Worm (Caenorhabditis elegans): ENCODE results near the gene Y38H8A.12.
A peak's percentile ranks its signal among the peaks of the same experiment; 100 is the strongest.

Y38H8A.12 gene

ce11 chrIV:13487596-13487995 is 26.8 kb upstream of the Y38H8A.12 start:
- TF ChIP-seq ama-1 (optimal IDR thresholded peaks at IDR 0.05) (no peak), sea-1 (GFP tag; conservative IDR thresholded peaks at IDR 0.05) (no peak), hmg-4 (GFP tag; optimal IDR thresholded peaks at IDR 0.05) (no peak), tbx-11 (GFP tag; IDR thresholded peaks at IDR 0.05) (no peak), F13C5.2 (tag; optimal IDR thresholded peaks at IDR 0.05) (no peak), flt-1 (GFP tag; IDR thresholded peaks at IDR 0.05) (no peak), hmbx-1 (tag; optimal IDR thresholded peaks at IDR 0.05) (no peak), tbx-37 (GFP tag; conservative IDR thresholded peaks at IDR 0.05) (no peak), tra-4 (tag; optimal IDR thresholded peaks at IDR 0.05) (no peak), ceh-36 (tag; optimal IDR thresholded peaks at IDR 0.05) (no peak), ets-7 (tag; optimal IDR thresholded peaks at IDR 0.05) (no peak), pes-1 (GFP tag; IDR thresholded peaks at IDR 0.05) (no peak), ceh-13 (GFP tag; optimal IDR thresholded peaks at IDR 0.05) (no peak), scrt-1 (GFP tag; IDR thresholded peaks at IDR 0.05) (no peak), aly-1 (tag; optimal IDR thresholded peaks at IDR 0.05) (no peak)

ce11 chrIV:13487019-13487418 is 26.2 kb upstream of the Y38H8A.12 start:
- TF ChIP-seq ceh-36 (tag; optimal IDR thresholded peaks at IDR 0.05) (no peak), ama-1 (optimal IDR thresholded peaks at IDR 0.05) (no peak), tbx-11 (GFP tag; IDR thresholded peaks at IDR 0.05) (no peak), sea-1 (GFP tag; conservative IDR thresholded peaks at IDR 0.05) (no peak), pes-1 (GFP tag; IDR thresholded peaks at IDR 0.05) (peak; percentile 68), F13C5.2 (tag; optimal IDR thresholded peaks at IDR 0.05) (no peak)

- TF ChIP-seq ceh-36 (tag; optimal IDR thresholded peaks at IDR 0.05) (no peak), sea-1 (GFP tag; conservative IDR thresholded peaks at IDR 0.05) (no peak), tbx-37 (GFP tag; conservative IDR thresholded peaks at IDR 0.05) (no peak), aly-1 (tag; optimal IDR thresholded peaks at IDR 0.05) (no peak)
These were observed 22.8 kb upstream of the Y38H8A.12 start for ce11 chrIV:13483596-13483995.

ce11 chrIV:13482469-13482868 is 21.7 kb upstream of the Y38H8A.12 start, which contains the start of gene Y38H8A.1:
TSS of gene Y38H8A.1 (plus strand) at chrIV:13482769.
- TF ChIP-seq scrt-1 (GFP tag; IDR thresholded peaks at IDR 0.05): no peak
- no peak for TF ChIP-seq hmbx-1 (tag; optimal IDR thresholded peaks at IDR 0.05)
- TF ChIP-seq F13C5.2 (tag; optimal IDR thresholded peaks at IDR 0.05): no peak
- no peak for TF ChIP-seq tra-4 (tag; optimal IDR thresholded peaks at IDR 0.05)
- TF ChIP-seq sea-1 (GFP tag; conservative IDR thresholded peaks at IDR 0.05): no peak
- TF ChIP-seq aly-1 (tag; optimal IDR thresholded peaks at IDR 0.05): no peak
- TF ChIP-seq ceh-36 (tag; optimal IDR thresholded peaks at IDR 0.05): no peak

- TF ChIP-seq flt-1 (GFP tag; IDR thresholded peaks at IDR 0.05): no peak
- no peak for TF ChIP-seq tbx-11 (GFP tag; IDR thresholded peaks at IDR 0.05)
- no peak for TF ChIP-seq tra-4 (tag; optimal IDR thresholded peaks at IDR 0.05)
- TF ChIP-seq hmg-4 (GFP tag; optimal IDR thresholded peaks at IDR 0.05): no peak
- no peak for TF ChIP-seq B0310.2 (tag; optimal IDR thresholded peaks at IDR 0.05)
- no peak for TF ChIP-seq tbx-37 (GFP tag; conservative IDR thresholded peaks at IDR 0.05)
- TF ChIP-seq scrt-1 (GFP tag; IDR thresholded peaks at IDR 0.05): no peak
- TF ChIP-seq ama-1 (optimal IDR thresholded peaks at IDR 0.05): no peak
- TF ChIP-seq ceh-13 (GFP tag; optimal IDR thresholded peaks at IDR 0.05): no peak
- no peak for TF ChIP-seq F13C5.2 (tag; optimal IDR thresholded peaks at IDR 0.05)
- no peak for TF ChIP-seq hmbx-1 (tag; optimal IDR thresholded peaks at IDR 0.05)
- no peak for TF ChIP-seq sea-1 (GFP tag; conservative IDR thresholded peaks at IDR 0.05)
- TF ChIP-seq ets-7 (tag; optimal IDR thresholded peaks at IDR 0.05): no peak
- no peak for TF ChIP-seq hnd-1 (tag; optimal IDR thresholded peaks at IDR 0.05)
- no peak for TF ChIP-seq pes-1 (GFP tag; IDR thresholded peaks at IDR 0.05)
These were observed 13.4 kb upstream of the Y38H8A.12 start, which contains the start of gene Y38H8A.2 for ce11 chrIV:13474132-13474531. TSS of gene Y38H8A.2 (plus strand) at chrIV:13474432.

- TF ChIP-seq F13C5.2 (tag; optimal IDR thresholded peaks at IDR 0.05) (no peak), tbx-37 (GFP tag; conservative IDR thresholded peaks at IDR 0.05) (no peak), ets-7 (tag; optimal IDR thresholded peaks at IDR 0.05) (no peak), ceh-13 (GFP tag; optimal IDR thresholded peaks at IDR 0.05) (no peak), pes-1 (GFP tag; IDR thresholded peaks at IDR 0.05) (no peak), tra-4 (tag; optimal IDR thresholded peaks at IDR 0.05) (no peak), sea-1 (GFP tag; conservative IDR thresholded peaks at IDR 0.05) (no peak), tbx-11 (GFP tag; IDR thresholded peaks at IDR 0.05) (no peak), aly-1 (tag; optimal IDR thresholded peaks at IDR 0.05) (no peak), hmg-4 (GFP tag; optimal IDR thresholded peaks at IDR 0.05) (no peak), scrt-1 (GFP tag; IDR thresholded peaks at IDR 0.05) (no peak), B0310.2 (tag; optimal IDR thresholded peaks at IDR 0.05) (no peak), ama-1 (optimal IDR thresholded peaks at IDR 0.05) (no peak), ceh-36 (tag; optimal IDR thresholded peaks at IDR 0.05) (no peak), hnd-1 (tag; optimal IDR thresholded peaks at IDR 0.05) (no peak), hmbx-1 (tag; optimal IDR thresholded peaks at IDR 0.05) (no peak), flt-1 (GFP tag; IDR thresholded peaks at IDR 0.05) (no peak)
These were observed 11.2 kb upstream of the Y38H8A.12 start, which contains the start of the genes ttbk-8.1 and Y38H8A.4 for ce11 chrIV:13472011-13472410. TSS of gene ttbk-8.1 (plus strand) at chrIV:13472311. TSS of gene Y38H8A.4 (minus strand) at chrIV:13472376.

ce11 chrIV:13465797-13466196 is 5.0 kb upstream of the Y38H8A.12 start, which contains the start of gene fezf-1:
TSS of gene fezf-1 (plus strand) at chrIV:13466097.
- TF ChIP-seq tbx-37 (GFP tag; conservative IDR thresholded peaks at IDR 0.05) (no peak), hmg-4 (GFP tag; optimal IDR thresholded peaks at IDR 0.05) (no peak), B0310.2 (tag; optimal IDR thresholded peaks at IDR 0.05) (no peak), ceh-36 (tag; optimal IDR thresholded peaks at IDR 0.05) (no peak)

ce11 chrIV:13463889-13464288 is 3.1 kb upstream of the Y38H8A.12 start:
- TF ChIP-seq pes-1 (GFP tag; IDR thresholded peaks at IDR 0.05) (peak; percentile 66; the same call in 1 of the 2 replicates), flt-1 (GFP tag; IDR thresholded peaks at IDR 0.05) (peak; percentile 62; the same call in 1 of the 2 replicates)

Measured in whole organism, early embryonic.